Worm (Caenorhabditis elegans): ENCODE measurements around the gene ZK228.3.

ce11 chrV:18414051-18414450 lies 47.0 kb downstream of the ZK228.3 start, which contains the start of gene txt-8:
- TF ChIP-seq elt-1 (tag; optimal IDR thresholded peaks at IDR 0.05): no peak
- TF ChIP-seq nhr-237 (tag; optimal IDR thresholded peaks at IDR 0.05): no peak
- TF ChIP-seq unc-39 (tag; optimal IDR thresholded peaks at IDR 0.05): no peak
- no peak for TF ChIP-seq nhr-76 (tag; optimal IDR thresholded peaks at IDR 0.05)
- no peak for TF ChIP-seq fkh-10 (GFP tag; optimal IDR thresholded peaks at IDR 0.05)
- TF ChIP-seq ztf-11 (tag; optimal IDR thresholded peaks at IDR 0.05): no peak
- TF ChIP-seq nhr-67 (tag; optimal IDR thresholded peaks at IDR 0.05): no peak
